Fruit fly (Drosophila melanogaster) whole organism, prepupa: Measurements from ENCODE around the gene Tango10.

Experiments
- Blimp-1 ChIP-seq: fragments of 200-800 bp; sonication (Bioruptor generic); optimal IDR thresholded peaks from 3 replicates; lab custom pipeline; 2017; ENCODE audit warnings: missing biosample characterization, missing genetic modification characterization, mild to moderate bottlenecking, moderate library complexity, missing genetic modification reagents
- CG10669 ChIP-seq: fragments of 200-800 bp; sonication (Bioruptor generic); optimal IDR thresholded peaks from 3 replicates; lab custom pipeline; 2018; ENCODE audit warnings: missing biosample characterization, mild to moderate bottlenecking, missing genetic modification characterization, moderate library complexity
- CG11902 ChIP-seq: fragments of 200-800 bp; sonication (Bioruptor generic); optimal IDR thresholded peaks from 3 replicates; lab custom pipeline; 2016; ENCODE audit warnings: missing biosample characterization, missing genetic modification characterization
- CG1621 ChIP-seq: fragments of 200-800 bp; sonication (Bioruptor generic); optimal IDR thresholded peaks from 3 replicates; lab custom pipeline; 2018; ENCODE audit warnings: missing biosample characterization, mild to moderate bottlenecking, missing genetic modification characterization
- CG31627 ChIP-seq: fragments of 200-800 bp; sonication (Bioruptor generic); optimal IDR thresholded peaks from 3 replicates; lab custom pipeline; 2016; ENCODE audit warnings: missing biosample characterization, missing genetic modification characterization
- CG32006 ChIP-seq: fragments of 200-800 bp; sonication (Bioruptor generic); optimal IDR thresholded peaks from 3 replicates; lab custom pipeline; 2017; ENCODE audit warnings: missing biosample characterization, mild to moderate bottlenecking, missing genetic modification characterization
- CG34406 ChIP-seq: fragments of 200-800 bp; sonication (Bioruptor generic); optimal IDR thresholded peaks from 3 replicates; lab custom pipeline; 2016; ENCODE audit warnings: missing biosample characterization, missing genetic modification characterization
- CG3919 ChIP-seq: fragments of 200-800 bp; sonication (Bioruptor generic); optimal IDR thresholded peaks from 3 replicates; lab custom pipeline; 2016; ENCODE audit warnings: missing biosample characterization, missing genetic modification characterization
- CG6163 ChIP-seq: fragments of 200-800 bp; sonication (Bioruptor generic); IDR thresholded peaks from 3 replicates; pipeline ENCODE4 v1.3.6; 2022; ENCODE audit warnings: missing biosample characterization, missing genetic modification characterization
- CG6808 ChIP-seq: fragments of 200-800 bp; sonication (Bioruptor generic); optimal IDR thresholded peaks from 3 replicates; lab custom pipeline; 2017; ENCODE audit warnings: missing biosample characterization, missing genetic modification characterization, mild to moderate bottlenecking, moderate library complexity, missing genetic modification reagents
- CG6854 ChIP-seq: fragments of 200-800 bp; sonication (Bioruptor generic); optimal IDR thresholded peaks from 2 replicates; lab custom pipeline; 2017; ENCODE audit warnings: missing biosample characterization, mild to moderate bottlenecking, missing genetic modification characterization
- CG7368 ChIP-seq: fragments of 200-800 bp; sonication (Bioruptor generic); optimal IDR thresholded peaks from 3 replicates; lab custom pipeline; 2016; ENCODE audit warnings: missing biosample characterization, missing genetic modification characterization
- CG8119 ChIP-seq: fragments of 200-800 bp; sonication (Bioruptor generic); IDR thresholded peaks from 3 replicates; pipeline ENCODE4 v1.3.6; 2022; ENCODE audit warnings: missing biosample characterization, missing genetic modification characterization
- CG8319 ChIP-seq: fragments of 200-800 bp; sonication (Bioruptor generic); optimal IDR thresholded peaks from 3 replicates; lab custom pipeline; 2016; ENCODE audit warnings: missing biosample characterization, missing genetic modification characterization
- CG8632 ChIP-seq: fragments of 200-800 bp; sonication (Bioruptor generic); optimal IDR thresholded peaks from 3 replicates; lab custom pipeline; 2016; ENCODE audit warnings: missing biosample characterization, missing genetic modification characterization
- Eip78C ChIP-seq: fragments of 200-800 bp; sonication (Bioruptor generic); peaks from one replicate; lab custom pipeline; 2016; ENCODE audit warnings: missing biosample characterization, missing genetic modification characterization
- Eip93F ChIP-seq: fragments of 200-800 bp; sonication (Bioruptor generic); optimal IDR thresholded peaks from 2 replicates; lab custom pipeline; 2016; ENCODE audit warnings: missing biosample characterization, mild to moderate bottlenecking, missing genetic modification characterization
- Ets21C ChIP-seq: fragments of 200-800 bp; sonication (Bioruptor generic); optimal IDR thresholded peaks from 3 replicates; lab custom pipeline; 2016; ENCODE audit warnings: missing biosample characterization, missing genetic modification characterization
- Ets96B ChIP-seq: fragments of 200-800 bp; optimal IDR thresholded peaks from 2 replicates; lab custom pipeline; 2019; ENCODE audit warnings: missing biosample characterization, mild to moderate bottlenecking, missing genetic modification characterization, moderate library complexity
- Hr39 ChIP-seq: fragments of 200-800 bp; sonication (Bioruptor generic); optimal IDR thresholded peaks from 2 replicates; lab custom pipeline; 2016; ENCODE audit warnings: missing biosample characterization, missing genetic modification characterization
- Met ChIP-seq: fragments of 200-800 bp; sonication (Bioruptor generic); optimal IDR thresholded peaks from 3 replicates; lab custom pipeline; 2016; ENCODE audit warnings: missing biosample characterization, missing genetic modification characterization
- OdsH ChIP-seq: fragments of 200-800 bp; sonication (Bioruptor generic); optimal IDR thresholded peaks from 3 replicates; lab custom pipeline; 2016; ENCODE audit warnings: missing biosample characterization, missing genetic modification characterization
- Smox ChIP-seq: fragments of 200-800 bp; sonication (Bioruptor generic); optimal IDR thresholded peaks from 3 replicates; lab custom pipeline; 2016; ENCODE audit warnings: missing biosample characterization, missing genetic modification characterization
- Sox102F ChIP-seq: fragments of 200-800 bp; sonication (Bioruptor generic); optimal IDR thresholded peaks from 2 replicates; lab custom pipeline; 2016; ENCODE audit warnings: missing biosample characterization, mild to moderate bottlenecking, missing genetic modification characterization
- Sox14 ChIP-seq: fragments of 200-800 bp; sonication (Bioruptor generic); optimal IDR thresholded peaks from 3 replicates; lab custom pipeline; 2016; ENCODE audit warnings: missing biosample characterization, missing genetic modification characterization
- Sox15 ChIP-seq: fragments of 200-800 bp; sonication (Bioruptor generic); optimal IDR thresholded peaks from 3 replicates; lab custom pipeline; 2016; ENCODE audit warnings: missing biosample characterization, missing genetic modification characterization
- achi ChIP-seq: fragments of 200-800 bp; sonication (Bioruptor generic); optimal IDR thresholded peaks from 3 replicates; lab custom pipeline; 2016; ENCODE audit warnings: missing biosample characterization, missing genetic modification characterization
- cyc ChIP-seq: fragments of 200-800 bp; sonication (Bioruptor generic); optimal IDR thresholded peaks from 3 replicates; lab custom pipeline; 2016; ENCODE audit warnings: missing biosample characterization, missing genetic modification characterization
- dsx ChIP-seq: fragments of 200-800 bp; optimal IDR thresholded peaks from 3 replicates; lab custom pipeline; 2019; ENCODE audit warnings: missing biosample characterization, mild to moderate bottlenecking, missing genetic modification characterization, moderate library complexity; ENCODE audit not compliant: poor library complexity, severe bottlenecking
- eg ChIP-seq: fragments of 200-800 bp; sonication (Bioruptor generic); IDR thresholded peaks from 3 replicates; pipeline ENCODE4 v1.3.6; 2022; ENCODE audit warnings: missing biosample characterization, missing genetic modification characterization
- fd85E ChIP-seq: fragments of 200-800 bp; sonication (Bioruptor generic); optimal IDR thresholded peaks from 3 replicates; lab custom pipeline; 2016; ENCODE audit warnings: missing biosample characterization, missing genetic modification characterization
- net ChIP-seq: fragments of 200-800 bp; sonication (Bioruptor generic); optimal IDR thresholded peaks from 3 replicates; lab custom pipeline; 2016; ENCODE audit warnings: missing biosample characterization, missing genetic modification characterization
- pdm3 ChIP-seq: fragments of 200-800 bp; sonication (Bioruptor generic); optimal IDR thresholded peaks from 3 replicates; lab custom pipeline; 2016; ENCODE audit warnings: missing biosample characterization, missing genetic modification characterization
- salr ChIP-seq, 2 experiments: fragments of 200-800 bp; sonication (Bioruptor generic); optimal IDR thresholded peaks; 3 replicates each; lab custom pipeline; 2016 to 2018; ENCODE audit warnings: missing biosample characterization in 2 of 2, missing genetic modification characterization in 2 of 2, mild to moderate bottlenecking in 1 of 2
- spab ChIP-seq: fragments of 200-800 bp; sonication (Bioruptor generic); optimal IDR thresholded peaks from 2 replicates; lab custom pipeline; 2017; ENCODE audit warnings: missing biosample characterization, mild to moderate bottlenecking, missing genetic modification characterization, missing genetic modification reagents
- ss ChIP-seq, 2 experiments: fragments of 200-800 bp; sonication (Bioruptor generic); optimal IDR thresholded peaks; 2 replicates in 1 of 2; 3 replicates in 1 of 2; lab custom pipeline; 2017 to 2018; ENCODE audit warnings: mild to moderate bottlenecking in 2 of 2, missing biosample characterization in 2 of 2, missing genetic modification characterization in 2 of 2, moderate library complexity in 1 of 2
- svp ChIP-seq: fragments of 200-800 bp; sonication (Bioruptor generic); peaks from one replicate; lab custom pipeline; 2016; ENCODE audit warnings: missing biosample characterization, missing genetic modification characterization
- topi ChIP-seq: fragments of 200-800 bp; sonication (Bioruptor generic); optimal IDR thresholded peaks from 3 replicates; lab custom pipeline; 2016; ENCODE audit warnings: missing biosample characterization, missing genetic modification characterization
- vri ChIP-seq: fragments of 200-800 bp; sonication (Bioruptor generic); optimal IDR thresholded peaks from 3 replicates; lab custom pipeline; 2016; ENCODE audit warnings: missing biosample characterization, mild to moderate bottlenecking, missing genetic modification characterization

Gene Tango10

DNA sequence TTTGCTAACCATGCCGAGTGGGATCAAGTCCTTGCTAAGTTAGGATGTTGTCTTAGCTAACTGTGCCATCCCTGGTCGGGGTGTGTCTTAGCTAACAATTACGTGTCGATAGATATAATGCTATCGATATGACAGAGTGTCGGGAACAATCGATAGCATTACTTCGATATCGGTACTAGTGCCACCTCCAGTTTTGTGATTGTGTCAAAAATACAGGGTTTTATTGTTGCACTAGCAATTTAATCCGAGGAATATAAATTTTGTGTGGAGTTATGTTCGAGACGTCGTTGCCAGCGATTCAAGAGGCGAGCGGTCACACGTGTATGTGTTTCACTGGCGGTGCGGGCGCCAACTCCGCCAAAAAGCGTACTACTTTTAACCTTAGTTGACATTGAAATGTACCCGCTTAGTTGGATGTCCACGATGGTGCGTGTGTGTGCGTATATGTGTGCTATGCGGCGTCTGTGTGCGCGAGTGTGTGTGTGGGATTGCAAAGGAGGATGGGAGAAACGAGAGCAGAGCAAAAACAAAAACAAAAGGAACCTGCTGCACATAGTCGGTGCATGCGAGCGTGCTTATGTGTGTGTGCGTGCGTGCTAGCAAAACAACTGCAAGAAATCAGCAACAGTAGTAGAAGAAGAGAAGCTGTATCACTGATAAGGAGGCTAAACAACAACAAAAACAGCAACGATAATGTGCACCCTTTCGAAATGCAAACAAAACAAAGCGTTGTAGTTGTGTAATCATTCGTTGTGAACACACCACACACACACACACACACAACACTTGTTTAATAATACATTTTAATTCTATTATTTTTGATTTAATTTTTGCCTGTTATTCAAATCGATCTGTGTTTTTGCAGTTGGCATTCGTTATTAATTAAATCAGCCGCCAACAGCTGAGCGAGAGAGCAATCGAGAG lies 24.8 kb upstream of the Tango10 start, which contains the start of gene PhKgamma (continued):
- TF ChIP-seq CG3919 (GFP tag; lab: Kevin White, UChicago): peak; percentile 24
- TF ChIP-seq Sox14 (GFP tag; lab: Kevin White, UChicago): peak; percentile 35
- TF ChIP-seq CG7368 (GFP tag; lab: Kevin White, UChicago): peak; percentile 28
- TF ChIP-seq Smox: no peak
- TF ChIP-seq Met (GFP tag; lab: Kevin White, UChicago): no peak
- no peak for TF ChIP-seq CG11902 (GFP tag; lab: Kevin White, UChicago)
- peak; percentile 74; the same call in 2 of the 3 replicates for TF ChIP-seq eg (GFP tag; lab: Robert Waterston, UW)
- peak; percentile 3 for TF ChIP-seq Sox102F (GFP tag; lab: Kevin White, UChicago)
- TF ChIP-seq topi (GFP tag; lab: Kevin White, UChicago): peak; percentile 15
- peak; percentile 10 for TF ChIP-seq CG10669 (GFP tag; lab: Kevin White, UChicago)
- peak; percentile 51 for TF ChIP-seq dsx (GFP tag; lab: Kevin White, UChicago)
- TF ChIP-seq Sox15 (GFP tag; lab: Kevin White, UChicago): no peak
- TF ChIP-seq salr (GFP tag; optimal IDR thresholded peaks at IDR 0.05; lab: Kevin White, UChicago): peak in 1 of 2 experiments; percentile 47
- TF ChIP-seq CG34406 (GFP tag; lab: Kevin White, UChicago): no peak
- TF ChIP-seq CG8319: no peak
- peak; percentile 13 for TF ChIP-seq achi (GFP tag; lab: Kevin White, UChicago)
- peak; percentile 54; the same call in 2 of the 3 replicates for TF ChIP-seq CG8119 (GFP tag; lab: Robert Waterston, UW)
- peak; percentile 60 for TF ChIP-seq vri (GFP tag; lab: Kevin White, UChicago)
- TF ChIP-seq CG6854: no peak
- peak; percentile 37 for TF ChIP-seq Ets96B (tag; lab: Kevin White, UChicago)
- no peak for TF ChIP-seq fd85E (GFP tag; lab: Kevin White, UChicago)
- no peak for TF ChIP-seq Hr39 (GFP tag; lab: Kevin White, UChicago)
- TF ChIP-seq ss (GFP tag; optimal IDR thresholded peaks at IDR 0.05; lab: Kevin White, UChicago): peak; percentile 78 to 94
- TF ChIP-seq, all 60 proteins: peak for 37

DNA sequence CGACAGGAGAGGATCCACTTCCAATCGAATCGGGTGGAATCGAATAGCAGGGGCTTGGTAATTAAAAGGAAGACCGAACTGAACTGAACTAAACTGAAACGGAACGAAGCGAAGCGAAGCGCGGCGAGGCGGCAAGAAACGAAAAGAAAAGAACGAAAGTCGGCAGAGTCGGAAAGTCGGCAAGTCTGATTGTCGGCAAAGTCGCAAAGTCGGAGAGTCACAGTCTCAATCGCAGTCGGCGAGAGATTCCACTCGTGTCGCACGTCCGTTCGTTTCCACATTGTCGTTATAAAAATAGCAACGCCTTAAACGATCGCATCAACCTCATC lies 24.2 kb upstream of the Tango10 start:
- TF ChIP-seq topi (GFP tag; lab: Kevin White, UChicago): no peak
- TF ChIP-seq CG6163 (GFP tag; lab: Robert Waterston, UW): peak; percentile 39; the same call in 1 of the 3 replicates
- peak; percentile 58 for TF ChIP-seq svp (GFP tag; lab: Kevin White, UChicago)
- TF ChIP-seq, all 60 proteins: peak for 2

dm6 chrX:11700765-11701164 lies 19.3 kb upstream of the Tango10 start:
- TF ChIP-seq Blimp-1: no peak

- TF ChIP-seq cyc: no peak
- no peak for TF ChIP-seq CG31627 (GFP tag; lab: Kevin White, UChicago)
- peak; percentile 98 for TF ChIP-seq svp (GFP tag; lab: Kevin White, UChicago)
- no peak for TF ChIP-seq salr (GFP tag; optimal IDR thresholded peaks at IDR 0.05; lab: Kevin White, UChicago)
- TF ChIP-seq Sox15 (GFP tag; lab: Kevin White, UChicago): no peak
- TF ChIP-seq CG8632: no peak
- no peak for TF ChIP-seq CG32006 (GFP tag; lab: Kevin White, UChicago)
- no peak for TF ChIP-seq net
- no peak for TF ChIP-seq CG6808 (GFP tag; lab: Kevin White, UChicago)
- TF ChIP-seq Met (GFP tag; lab: Kevin White, UChicago): no peak
- no peak for TF ChIP-seq Ets21C (GFP tag; lab: Kevin White, UChicago)
- no peak for TF ChIP-seq OdsH (GFP tag; lab: Kevin White, UChicago)
- TF ChIP-seq Eip93F: peak; percentile 67
- no peak for TF ChIP-seq ss (GFP tag; optimal IDR thresholded peaks at IDR 0.05; lab: Kevin White, UChicago)
- TF ChIP-seq pdm3 (GFP tag; lab: Kevin White, UChicago): no peak
- no peak for TF ChIP-seq CG34406 (GFP tag; lab: Kevin White, UChicago)
- no peak for TF ChIP-seq CG1621 (tag; lab: Kevin White, UChicago)
- peak; percentile 28 for TF ChIP-seq Eip78C (GFP tag; lab: Kevin White, UChicago)
- no peak for TF ChIP-seq spab (GFP tag; lab: Kevin White, UChicago)
- peak; percentile 49 for TF ChIP-seq vri (GFP tag; lab: Kevin White, UChicago)
- no peak for TF ChIP-seq Sox102F (GFP tag; lab: Kevin White, UChicago)
- no peak for TF ChIP-seq CG7368 (GFP tag; lab: Kevin White, UChicago)
These were observed 15.0 kb upstream of the Tango10 start, which contains the start of gene CG2444 for dm6 chrX:11704929-11705612. TSS of gene CG2444 (minus strand) at chrX:11705300.
